Fruit fly (Drosophila melanogaster): ENCODE results near the gene CG12003.

DNA sequence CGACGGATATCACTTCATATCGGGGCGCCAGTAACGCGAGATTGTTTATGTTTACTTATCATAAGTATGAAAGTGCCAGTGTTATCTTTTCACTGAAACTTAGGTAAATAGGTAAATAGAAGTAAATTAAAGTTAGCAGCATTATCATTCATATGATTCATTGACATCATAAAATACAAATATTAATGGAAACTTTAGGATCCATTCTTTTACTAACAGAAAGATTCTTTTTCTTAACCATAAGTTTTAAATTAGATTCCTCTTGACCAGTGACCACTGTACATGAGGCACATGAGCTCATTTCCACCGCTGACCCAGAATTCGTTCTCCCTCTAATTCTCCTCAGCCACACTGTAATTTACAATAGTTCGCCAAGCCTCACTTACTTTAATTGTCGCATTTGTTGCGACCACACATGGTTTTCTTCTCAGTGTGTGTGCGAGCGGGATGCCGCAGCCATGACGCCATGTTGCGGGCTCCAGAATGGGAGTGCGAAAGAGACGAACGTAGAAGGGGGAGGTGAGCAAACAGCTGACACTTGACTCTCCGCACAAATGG is 13.3 kb downstream of the CG12003 start:
- TF ChIP-seq psq (optimal IDR thresholded peaks at IDR 0.05), result no peak
- TF ChIP-seq h (optimal IDR thresholded peaks at IDR 0.05), result no peak
- TF ChIP-seq ttk (optimal IDR thresholded peaks at IDR 0.05), result no peak
- no peak for TF ChIP-seq insv (optimal IDR thresholded peaks at IDR 0.05)

Data from Kc167 (cell line).